Worm (Caenorhabditis elegans) whole organism, L4 larva: ENCODE results near the gene F46F5.1.

Experiments
- F44E2.7 ChIP-seq: fragments of 200-800 bp; sonication (Bioruptor generic); IDR thresholded peaks from 2 replicates; pipeline ENCODE4 v2.1.2; 2022; ENCODE audit warnings: missing genetic modification characterization, missing compliant biosample characterization
- duxl-1 ChIP-seq: sonication (generic microtip); optimal IDR thresholded peaks from 2 replicates; lab custom pipeline; 2016; ENCODE audit warnings: mild to moderate bottlenecking, missing genetic modification characterization, moderate library complexity, missing compliant biosample characterization; ENCODE audit not compliant: poor library complexity
- lin-39 ChIP-seq: fragments of 150-350 bp; optimal IDR thresholded peaks from 2 replicates; lab custom pipeline; 2014; ENCODE audit warnings: missing biosample characterization, missing genetic modification reagents, missing genetic modification characterization
- nhr-41 ChIP-seq: fragments of 200-800 bp; sonication (Bioruptor generic); IDR thresholded peaks from 2 replicates; pipeline ENCODE4 v1.3.6; 2022; ENCODE audit warnings: missing genetic modification reagents, missing genetic modification characterization, missing compliant biosample characterization
- nhr-76 ChIP-seq: fragments of 150-350 bp; optimal IDR thresholded peaks from 2 replicates; lab custom pipeline; 2014; ENCODE audit warnings: missing biosample characterization, missing genetic modification characterization
- snpc-4 ChIP-seq: fragments of 150-350 bp; optimal IDR thresholded peaks from 2 replicates; lab custom pipeline; 2014; ENCODE audit warnings: missing biosample characterization, missing genetic modification characterization
- unc-62 ChIP-seq, 3 experiments: fragments of 150-350 bp in 1 of 3; sonication (generic microtip); optimal IDR thresholded peaks in 2 of 3; peaks in 1 of 3; 1 replicate in 1 of 3; 2 replicates in 2 of 3; lab custom pipeline; 2014 to 2017; ENCODE audit warnings: missing biosample characterization in 3 of 3, missing genetic modification characterization in 3 of 3, missing genetic modification reagents in 3 of 3, missing genotype in 1 of 3
- zip-11 ChIP-seq: fragments of 200-800 bp; sonication (Bioruptor generic); IDR thresholded peaks from 2 replicates; pipeline ENCODE4 v1.3.6; 2022; ENCODE audit warnings: missing genetic modification characterization, missing compliant biosample characterization

ce11 chrII:756161-756560, 35.6 kb downstream of the F46F5.1 start:
- TF ChIP-seq nhr-41 (GFP tag; lab: Robert Waterston, UW) (no peak), zip-11 (GFP tag; lab: Robert Waterston, UW) (no peak), snpc-4 (tag; lab: Kevin White, UChicago) (no peak), duxl-1 (no peak), nhr-76 (tag; lab: Kevin White, UChicago) (no peak), lin-39 (tag; lab: Kevin White, UChicago) (no peak), unc-62 (GFP tag; optimal IDR thresholded peaks at IDR 0.05 in 1 of 2; lab: Kevin White, UChicago) (no peak), unc-62 (tag; optimal IDR thresholded peaks at IDR 0.05; lab: Kevin White, UChicago) (no peak), F44E2.7 (no peak)
